Worm (Caenorhabditis elegans): ENCODE measurements around the gene smk-1.

- no peak for TF ChIP-seq ztf-11 (tag; optimal IDR thresholded peaks at IDR 0.05)
- no peak for TF ChIP-seq ces-1 (GFP tag; optimal IDR thresholded peaks at IDR 0.05)
- no peak for TF ChIP-seq nhr-76 (tag; optimal IDR thresholded peaks at IDR 0.05)
- no peak for TF ChIP-seq blmp-1 (tag; optimal IDR thresholded peaks at IDR 0.05)
- no peak for TF ChIP-seq nhr-28 (tag; optimal IDR thresholded peaks at IDR 0.05)
- no peak for TF ChIP-seq lsy-2 (tag; optimal IDR thresholded peaks at IDR 0.05)
- no peak for TF ChIP-seq nhr-237 (tag; optimal IDR thresholded peaks at IDR 0.05)
These were observed 44.6 kb downstream of the smk-1 start for ce11 chrV:8652177-8652576.

Measured in whole organism, mixed stage, embryonic.